Worm (Caenorhabditis elegans) whole organism, L2 larva: ENCODE measurements around the gene C26G2.2.

Source experiments
- C34F6.9 ChIP-seq: fragments of 150-350 bp; optimal IDR thresholded peaks from 2 replicates; lab custom pipeline; 2014; ENCODE audit warnings: missing biosample characterization, missing genetic modification characterization
- F13H6.1 ChIP-seq: sonication (generic microtip); optimal IDR thresholded peaks from 2 replicates; lab custom pipeline; 2016; ENCODE audit warnings: missing genetic modification characterization, missing compliant biosample characterization
- R02D3.7 ChIP-seq: fragments of 150-350 bp; optimal IDR thresholded peaks from 2 replicates; lab custom pipeline; 2014; ENCODE audit warnings: missing biosample characterization, missing genetic modification characterization
- Y55F3AM.14 ChIP-seq: fragments of 200-800 bp; sonication (Bioruptor generic); optimal IDR thresholded peaks from 2 replicates; lab custom pipeline; 2018; ENCODE audit warnings: mild to moderate bottlenecking, missing genetic modification characterization, missing compliant biosample characterization
- ZK546.5 ChIP-seq: sonication (generic microtip); optimal IDR thresholded peaks from 2 replicates; lab custom pipeline; 2017; ENCODE audit warnings: missing biosample characterization, missing genetic modification characterization
- alr-1 ChIP-seq: fragments of 150-350 bp; optimal IDR thresholded peaks from 2 replicates; lab custom pipeline; 2014; ENCODE audit warnings: missing biosample characterization, missing genetic modification characterization
- aly-2 ChIP-seq: fragments of 150-350 bp; optimal IDR thresholded peaks from 2 replicates; lab custom pipeline; 2014; ENCODE audit warnings: missing biosample characterization, missing genetic modification characterization
- ama-1 ChIP-seq: fragments of 150-350 bp; optimal IDR thresholded peaks from 2 replicates; lab custom pipeline; 2018; ENCODE audit warnings: inconsistent platforms
- ceh-16 ChIP-seq: fragments of 150-350 bp; optimal IDR thresholded peaks from 2 replicates; lab custom pipeline; 2014; ENCODE audit warnings: missing biosample characterization, missing genetic modification characterization
- ceh-82 ChIP-seq: fragments of 150-350 bp; optimal IDR thresholded peaks from 2 replicates; lab custom pipeline; 2014; ENCODE audit warnings: missing biosample characterization, missing genetic modification characterization
- crh-2 ChIP-seq: sonication (generic microtip); optimal IDR thresholded peaks from 2 replicates; lab custom pipeline; 2017; ENCODE audit warnings: missing biosample characterization, missing genetic modification characterization
- dmd-4 ChIP-seq: sonication (generic microtip); optimal IDR thresholded peaks from 2 replicates; lab custom pipeline; 2017; ENCODE audit warnings: missing biosample characterization, missing genetic modification characterization
- egl-27 ChIP-seq: sonication (generic microtip); optimal IDR thresholded peaks from 3 replicates; lab custom pipeline; 2017; ENCODE audit warnings: missing biosample characterization, missing genetic modification reagents, missing genetic modification characterization
- elt-1 ChIP-seq: fragments of 150-350 bp; optimal IDR thresholded peaks from 2 replicates; lab custom pipeline; 2014; ENCODE audit warnings: missing biosample characterization, missing genetic modification characterization
- elt-3 ChIP-seq: sonication (generic microtip); optimal IDR thresholded peaks from 2 replicates; lab custom pipeline; 2017; ENCODE audit warnings: missing biosample characterization, missing genetic modification characterization
- fos-1 ChIP-seq: fragments of 150-350 bp; optimal IDR thresholded peaks from 2 replicates; lab custom pipeline; 2014; ENCODE audit warnings: missing biosample characterization, missing genetic modification characterization
- gmeb-1 ChIP-seq: fragments of 150-350 bp; optimal IDR thresholded peaks from 2 replicates; lab custom pipeline; 2014; ENCODE audit warnings: missing biosample characterization, missing genetic modification characterization
- lin-11 ChIP-seq: fragments of 150-350 bp; sonication (generic microtip); optimal IDR thresholded peaks from 2 replicates; lab custom pipeline; 2014; ENCODE audit warnings: missing biosample characterization, missing genetic modification characterization, inconsistent platforms, mixed read lengths
- lin-13 ChIP-seq: fragments of 150-350 bp; optimal IDR thresholded peaks from 2 replicates; lab custom pipeline; 2014; ENCODE audit warnings: missing biosample characterization, missing genetic modification reagents, missing genetic modification characterization
- lin-39 ChIP-seq: fragments of 150-350 bp; optimal IDR thresholded peaks from 2 replicates; lab custom pipeline; 2014; ENCODE audit warnings: missing biosample characterization, missing genetic modification reagents, missing genetic modification characterization
- lsy-2 ChIP-seq, 2 experiments: fragments of 150-350 bp in 1 of 2; sonication (generic microtip) in 1 of 2; optimal IDR thresholded peaks; 2 replicates each; lab custom pipeline; 2014 to 2017; ENCODE audit warnings: missing biosample characterization in 2 of 2, missing genetic modification characterization in 2 of 2
- mab-5 ChIP-seq: fragments of 150-350 bp; optimal IDR thresholded peaks from 2 replicates; lab custom pipeline; 2014; ENCODE audit warnings: missing biosample characterization, missing genetic modification characterization
- mbf-1 ChIP-seq: sonication (generic microtip); optimal IDR thresholded peaks from 2 replicates; lab custom pipeline; 2017; ENCODE audit warnings: missing biosample characterization, missing genetic modification characterization
- mdl-1 ChIP-seq, 2 experiments: fragments of 150-350 bp in 1 of 2; sonication (generic microtip) in 1 of 2; optimal IDR thresholded peaks; 2 replicates each; lab custom pipeline; 2017; ENCODE audit warnings: missing biosample characterization in 2 of 2, missing genetic modification characterization in 2 of 2
- nhr-10 ChIP-seq: sonication (generic microtip); optimal IDR thresholded peaks from 2 replicates; lab custom pipeline; 2017; ENCODE audit warnings: missing biosample characterization, missing genetic modification characterization
- nhr-11 ChIP-seq: fragments of 150-350 bp; optimal IDR thresholded peaks from 2 replicates; lab custom pipeline; 2014; ENCODE audit warnings: missing biosample characterization, missing genetic modification characterization
- nhr-129 ChIP-seq: fragments of 150-350 bp; optimal IDR thresholded peaks from 2 replicates; lab custom pipeline; 2014; ENCODE audit warnings: missing biosample characterization, missing genetic modification characterization
- nhr-21 ChIP-seq: fragments of 150-350 bp; optimal IDR thresholded peaks from 2 replicates; lab custom pipeline; 2014; ENCODE audit warnings: missing biosample characterization, missing genetic modification characterization
- nhr-23 ChIP-seq: fragments of 150-350 bp; optimal IDR thresholded peaks from 2 replicates; lab custom pipeline; 2014; ENCODE audit warnings: missing biosample characterization, missing genetic modification reagents, missing genetic modification characterization
- nhr-237 ChIP-seq: fragments of 150-350 bp; optimal IDR thresholded peaks from 2 replicates; lab custom pipeline; 2014; ENCODE audit warnings: missing biosample characterization, missing genetic modification characterization
- nhr-6 ChIP-seq: fragments of 150-350 bp; optimal IDR thresholded peaks from 2 replicates; lab custom pipeline; 2014; ENCODE audit warnings: missing biosample characterization, missing genetic modification characterization
- nhr-77 ChIP-seq: fragments of 150-350 bp; optimal IDR thresholded peaks from 2 replicates; lab custom pipeline; 2014; ENCODE audit warnings: missing biosample characterization, missing genetic modification characterization
- peb-1 ChIP-seq: fragments of 150-350 bp; optimal IDR thresholded peaks from 2 replicates; lab custom pipeline; 2014; ENCODE audit warnings: missing biosample characterization, missing genetic modification characterization
- sem-4 ChIP-seq: fragments of 150-350 bp; optimal IDR thresholded peaks from 2 replicates; lab custom pipeline; 2014; ENCODE audit warnings: missing biosample characterization, missing genetic modification reagents, missing genetic modification characterization
- skn-1 ChIP-seq: sonication (generic microtip); optimal IDR thresholded peaks from 2 replicates; lab custom pipeline; 2017; ENCODE audit warnings: missing biosample characterization, missing genetic modification characterization
- sma-3 ChIP-seq: sonication (generic microtip); optimal IDR thresholded peaks from 2 replicates; lab custom pipeline; 2016; ENCODE audit warnings: missing genetic modification reagents, missing genetic modification characterization, missing compliant biosample characterization
- snpc-4 ChIP-seq: fragments of 150-350 bp; optimal IDR thresholded peaks from 2 replicates; lab custom pipeline; 2014; ENCODE audit warnings: missing biosample characterization, missing genetic modification characterization
- unc-39 ChIP-seq: fragments of 150-350 bp; optimal IDR thresholded peaks from 2 replicates; lab custom pipeline; 2014; ENCODE audit warnings: missing biosample characterization, missing genetic modification characterization
- unc-62 ChIP-seq: fragments of 150-350 bp; optimal IDR thresholded peaks from 2 replicates; lab custom pipeline; 2014; ENCODE audit warnings: missing biosample characterization, missing genetic modification reagents, missing genetic modification characterization
- zag-1 ChIP-seq: fragments of 150-350 bp; optimal IDR thresholded peaks from 2 replicates; lab custom pipeline; 2014; ENCODE audit warnings: missing biosample characterization, missing genetic modification characterization
- ztf-1 ChIP-seq: fragments of 200-800 bp; sonication (Bioruptor generic); conservative IDR thresholded peaks from 2 replicates; pipeline ENCODE4 v1.3.6; 2022; ENCODE audit warnings: missing genetic modification characterization, missing compliant biosample characterization
- ztf-4 ChIP-seq: fragments of 150-350 bp; optimal IDR thresholded peaks from 2 replicates; lab custom pipeline; 2014; ENCODE audit warnings: missing biosample characterization, missing genetic modification characterization

C26G2.2 gene

DNA sequence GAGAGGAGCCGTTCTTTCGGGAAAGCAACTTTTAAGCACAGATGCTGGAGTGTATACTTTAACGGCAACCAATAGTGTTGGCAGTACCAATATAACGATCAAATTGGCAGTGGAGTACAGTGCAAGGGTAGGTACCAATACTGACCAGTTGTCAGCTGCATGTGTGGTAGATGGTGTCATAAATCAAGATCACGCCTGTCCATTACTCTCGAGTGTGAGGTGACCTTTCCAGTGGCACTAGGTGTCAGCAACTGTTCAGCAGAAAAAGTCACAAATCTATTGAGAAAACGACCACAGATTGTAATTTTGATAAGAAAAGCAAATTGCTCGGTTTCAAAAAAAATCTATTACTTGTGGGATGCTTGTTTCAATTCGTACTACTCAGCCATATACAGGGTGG is 4.7 kb upstream of the C26G2.2 start:
- no peak for TF ChIP-seq mab-5 (tag; lab: Kevin White, UChicago)
- no peak for TF ChIP-seq skn-1 (tag; lab: Kevin White, UChicago)
- TF ChIP-seq lsy-2 (tag; optimal IDR thresholded peaks at IDR 0.05; lab: Kevin White, UChicago) = no peak
- TF ChIP-seq ceh-82 (tag; lab: Kevin White, UChicago) = no peak
- TF ChIP-seq alr-1 (tag; lab: Kevin White, UChicago) = no peak
- no peak for TF ChIP-seq R02D3.7
- no peak for TF ChIP-seq fos-1 (tag; lab: Kevin White, UChicago)
- TF ChIP-seq lin-11 (tag; lab: Kevin White, UChicago) = no peak
- no peak for TF ChIP-seq nhr-10 (tag; lab: Kevin White, UChicago)
- TF ChIP-seq nhr-237 = no peak
- TF ChIP-seq gmeb-1 (tag; lab: Kevin White, UChicago) = no peak
- no peak for TF ChIP-seq lin-13 (GFP tag; lab: Kevin White, UChicago)
- no peak for TF ChIP-seq ceh-16
- no peak for TF ChIP-seq ztf-4 (tag; lab: Kevin White, UChicago)
- TF ChIP-seq dmd-4 (tag; lab: Kevin White, UChicago) = no peak
- no peak for TF ChIP-seq lin-39 (tag; lab: Kevin White, UChicago)
- TF ChIP-seq ztf-1 (GFP tag; lab: Robert Waterston, UW) = no peak
- TF ChIP-seq F13H6.1 (tag; lab: Kevin White, UChicago) = no peak
- TF ChIP-seq, all 48 proteins: peak for 0

DNA sequence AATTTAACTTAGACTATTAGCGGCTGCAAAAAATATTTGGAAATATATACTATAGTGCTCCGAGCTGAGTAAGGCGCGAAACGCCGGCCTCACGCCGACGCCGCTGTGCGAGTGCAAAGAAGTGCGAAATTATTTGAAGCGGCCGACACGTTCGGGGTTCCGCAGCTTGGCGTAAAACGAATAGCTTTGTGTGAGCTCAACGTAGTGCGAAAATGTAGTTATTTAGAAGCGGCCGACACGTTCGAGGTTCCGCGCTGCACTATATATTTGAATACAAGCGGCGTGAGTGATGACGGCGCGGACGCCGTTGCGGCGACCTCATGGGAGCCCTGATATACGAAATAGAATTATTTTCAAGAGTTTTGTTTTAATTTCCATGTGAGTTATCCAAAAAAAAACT is 2.2 kb upstream of the C26G2.2 start:
- TF ChIP-seq fos-1 (tag; lab: Kevin White, UChicago) = no peak
- TF ChIP-seq ZK546.5 (tag; lab: Kevin White, UChicago) = no peak
- TF ChIP-seq unc-39 (tag; lab: Kevin White, UChicago) = no peak
- TF ChIP-seq ama-1 (lab: Kevin White, UChicago) = no peak
- TF ChIP-seq ceh-16 = no peak
- TF ChIP-seq C34F6.9 (tag; lab: Kevin White, UChicago) = no peak
- TF ChIP-seq nhr-23 = no peak
- TF ChIP-seq mbf-1 = no peak
- TF ChIP-seq ztf-4 (tag; lab: Kevin White, UChicago) = no peak
- no peak for TF ChIP-seq unc-62
- TF ChIP-seq peb-1 (tag; lab: Kevin White, UChicago) = no peak
- TF ChIP-seq crh-2 = no peak
- no peak for TF ChIP-seq nhr-21 (tag; lab: Kevin White, UChicago)
- no peak for TF ChIP-seq zag-1 (tag; lab: Kevin White, UChicago)
- no peak for TF ChIP-seq sma-3
- TF ChIP-seq nhr-129 (tag; lab: Kevin White, UChicago) = no peak

DNA sequence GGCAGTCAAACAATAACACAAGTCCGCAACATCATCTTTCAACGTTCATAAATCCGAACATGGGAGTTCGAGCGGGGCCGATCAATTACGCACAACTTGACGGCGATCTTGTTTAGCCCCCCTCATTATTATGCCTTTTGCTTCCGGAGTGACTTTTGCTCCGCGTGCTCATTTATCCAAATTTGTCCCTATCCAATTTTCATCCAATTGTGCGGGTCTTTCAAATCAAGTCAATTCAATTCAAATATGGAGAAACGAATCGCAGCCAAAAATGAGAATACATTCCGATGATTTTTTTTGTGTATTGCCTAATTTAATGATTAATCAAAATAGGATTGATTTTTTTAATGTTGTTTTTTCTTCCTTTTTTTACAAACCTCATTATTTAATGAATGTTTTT is 1.7 kb upstream of the C26G2.2 start:
- TF ChIP-seq unc-39 (tag; lab: Kevin White, UChicago) (no peak), lin-39 (tag; lab: Kevin White, UChicago) (no peak), ama-1 (lab: Kevin White, UChicago) (no peak), sem-4 (tag; lab: Kevin White, UChicago) (no peak), nhr-23 (no peak), nhr-129 (tag; lab: Kevin White, UChicago) (no peak), mab-5 (tag; lab: Kevin White, UChicago) (no peak), nhr-6 (tag; lab: Kevin White, UChicago) (no peak), aly-2 (no peak), skn-1 (tag; lab: Kevin White, UChicago) (no peak), unc-62 (no peak), nhr-77 (tag; lab: Kevin White, UChicago) (no peak), snpc-4 (tag; lab: Kevin White, UChicago) (no peak), nhr-11 (tag; lab: Kevin White, UChicago) (no peak)

ce11 chrX:14671300-14671699 is 7.2 kb downstream of the C26G2.2 start:
- TF ChIP-seq sem-4 (tag; lab: Kevin White, UChicago) = no peak
- TF ChIP-seq aly-2 = no peak
- no peak for TF ChIP-seq nhr-23
- TF ChIP-seq Y55F3AM.14 (GFP tag; lab: Kevin White, UChicago) = no peak
- no peak for TF ChIP-seq elt-1 (tag; lab: Kevin White, UChicago)
- no peak for TF ChIP-seq egl-27 (tag; lab: Kevin White, UChicago)
- TF ChIP-seq ztf-1 (GFP tag; lab: Robert Waterston, UW) = no peak
- no peak for TF ChIP-seq ceh-82 (tag; lab: Kevin White, UChicago)
- TF ChIP-seq mdl-1 (tag; optimal IDR thresholded peaks at IDR 0.05; lab: Kevin White, UChicago) = no peak
- no peak for TF ChIP-seq lsy-2 (tag; optimal IDR thresholded peaks at IDR 0.05; lab: Kevin White, UChicago)
- TF ChIP-seq zag-1 (tag; lab: Kevin White, UChicago) = no peak
- TF ChIP-seq lin-11 (tag; lab: Kevin White, UChicago) = no peak
- no peak for TF ChIP-seq elt-3 (tag; lab: Kevin White, UChicago)
- no peak for TF ChIP-seq nhr-10 (tag; lab: Kevin White, UChicago)
